Fruit fly (Drosophila melanogaster) whole organism, embryonic: Measurements from ENCODE around the gene CG17612.

Experiments
- Antp ChIP-seq: fragments of 200-800 bp; sonication (Bioruptor generic); optimal IDR thresholded peaks from 3 replicates; lab custom pipeline; 2016; ENCODE audit warnings: missing biosample characterization, missing genetic modification characterization
- Asciz ChIP-seq: fragments of 200-800 bp; sonication (Bioruptor generic); optimal IDR thresholded peaks from 2 replicates; lab custom pipeline; 2017; ENCODE audit warnings: missing biosample characterization, mild to moderate bottlenecking, missing genetic modification characterization, missing genetic modification reagents
- Atf3 ChIP-seq: fragments of 200-800 bp; sonication (Bioruptor generic); optimal IDR thresholded peaks from 3 replicates; lab custom pipeline; 2016; ENCODE audit warnings: missing biosample characterization, missing genetic modification characterization
- B-H2 ChIP-seq: fragments of 200-800 bp; sonication (Bioruptor generic); optimal IDR thresholded peaks from 2 replicates; lab custom pipeline; 2018; ENCODE audit warnings: missing biosample characterization, mild to moderate bottlenecking, missing genetic modification characterization
- Blimp-1 ChIP-seq: fragments of 200-800 bp; sonication (Bioruptor generic); optimal IDR thresholded peaks from 3 replicates; lab custom pipeline; 2018; ENCODE audit warnings: missing biosample characterization, missing genetic modification characterization, mild to moderate bottlenecking, moderate library complexity, missing genetic modification reagents
- CG10147 ChIP-seq: fragments of 200-800 bp; sonication (Bioruptor generic); optimal IDR thresholded peaks from 2 replicates; lab custom pipeline; 2019; ENCODE audit warnings: missing biosample characterization, mild to moderate bottlenecking, missing genetic modification characterization, moderate library complexity
- CG10462 ChIP-seq: fragments of 200-800 bp; sonication (Bioruptor generic); optimal IDR thresholded peaks from 2 replicates; lab custom pipeline; 2016; ENCODE audit warnings: missing biosample characterization, missing genetic modification characterization
- CG18011 ChIP-seq: fragments of 200-800 bp; sonication (Bioruptor generic); optimal IDR thresholded peaks from 2 replicates; lab custom pipeline; 2017; ENCODE audit warnings: missing biosample characterization, missing genetic modification characterization, mild to moderate bottlenecking, moderate library complexity, missing genotype
- CG2712 ChIP-seq: fragments of 200-800 bp; optimal IDR thresholded peaks from 3 replicates; lab custom pipeline; 2019; ENCODE audit warnings: missing biosample characterization, mild to moderate bottlenecking, missing genetic modification characterization, moderate library complexity
- CG31441 ChIP-seq: fragments of 200-800 bp; sonication (Bioruptor generic); IDR thresholded peaks from 2 replicates; pipeline ENCODE4 v1.3.6; 2022; ENCODE audit warnings: missing biosample characterization, missing genetic modification characterization
- CG32767 ChIP-seq: fragments of 200-800 bp; sonication (Bioruptor generic); IDR thresholded peaks from 2 replicates; pipeline ENCODE4 v1.3.6; 2022; ENCODE audit warnings: missing biosample characterization, missing genetic modification characterization
- CG3847 ChIP-seq: fragments of 200-800 bp; sonication (Bioruptor generic); IDR thresholded peaks from 2 replicates; pipeline ENCODE4 v1.3.6; 2022; ENCODE audit warnings: missing biosample characterization, missing genetic modification characterization
- CG4282 ChIP-seq: fragments of 200-800 bp; sonication (Bioruptor generic); optimal IDR thresholded peaks from 2 replicates; lab custom pipeline; 2016; ENCODE audit warnings: missing biosample characterization, missing genetic modification characterization
- CG4404 ChIP-seq: fragments of 200-800 bp; sonication (Bioruptor generic); IDR thresholded peaks from 2 replicates; pipeline ENCODE4 v1.3.6; 2022; ENCODE audit warnings: missing biosample characterization, missing genetic modification characterization
- CG6175 ChIP-seq: fragments of 200-800 bp; sonication (Bioruptor generic); IDR thresholded peaks from 3 replicates; pipeline ENCODE4 v1.3.6; 2022; ENCODE audit warnings: missing biosample characterization, missing genetic modification characterization
- CG7556 ChIP-seq: fragments of 200-800 bp; sonication (Bioruptor generic); optimal IDR thresholded peaks from 2 replicates; lab custom pipeline; 2017; ENCODE audit warnings: missing biosample characterization, mild to moderate bottlenecking, missing genetic modification characterization
- CG7839 ChIP-seq: fragments of 200-800 bp; sonication (Bioruptor generic); optimal IDR thresholded peaks from 3 replicates; lab custom pipeline; 2018; ENCODE audit warnings: missing biosample characterization, mild to moderate bottlenecking, missing genetic modification characterization, moderate library complexity
- CG7987 ChIP-seq: fragments of 200-800 bp; sonication (Bioruptor generic); optimal IDR thresholded peaks from 2 replicates; lab custom pipeline; 2018; ENCODE audit warnings: missing biosample characterization, mild to moderate bottlenecking, missing genetic modification characterization, moderate library complexity
- CG9797 ChIP-seq: fragments of 200-800 bp; sonication (Bioruptor generic); optimal IDR thresholded peaks from 3 replicates; lab custom pipeline; 2018; ENCODE audit warnings: missing biosample characterization, mild to moderate bottlenecking, missing genetic modification characterization
- CrebB ChIP-seq: fragments of 200-800 bp; sonication (Bioruptor generic); optimal IDR thresholded peaks from 3 replicates; lab custom pipeline; 2018; ENCODE audit warnings: missing biosample characterization, mild to moderate bottlenecking, missing genetic modification characterization
- Dad ChIP-seq: fragments of 200-800 bp; sonication (Bioruptor generic); optimal IDR thresholded peaks from 3 replicates; lab custom pipeline; 2016; ENCODE audit warnings: missing biosample characterization, missing genetic modification characterization
- Doc2 ChIP-seq: fragments of 200-800 bp; sonication (Bioruptor generic); IDR thresholded peaks from 2 replicates; pipeline ENCODE4 v1.3.6; 2022; ENCODE audit warnings: missing biosample characterization, missing genetic modification characterization
- E2f1 ChIP-seq: fragments of 200-800 bp; sonication (Bioruptor generic); IDR thresholded peaks from 2 replicates; pipeline ENCODE4 v1.3.6; 2022; ENCODE audit warnings: missing biosample characterization, missing genetic modification characterization
- Eip74EF ChIP-seq, 2 experiments: fragments of 200-800 bp in 1 of 2; fragments of >200 bp in 1 of 2; sonication (Bioruptor generic) in 1 of 2; optimal IDR thresholded peaks; 2 replicates each; lab custom pipeline; 2017 to 2019; ENCODE audit warnings: missing biosample characterization in 2 of 2, missing genetic modification characterization in 2 of 2, mild to moderate bottlenecking in 1 of 2, moderate library complexity in 1 of 2
- H15 ChIP-seq: fragments of 200-800 bp; sonication (Bioruptor generic); IDR thresholded peaks from 3 replicates; pipeline ENCODE4 v1.3.6; 2022; ENCODE audit warnings: missing biosample characterization, missing genetic modification characterization
- Lpt ChIP-seq: fragments of >200 bp; optimal IDR thresholded peaks from 2 replicates; lab custom pipeline; 2018; ENCODE audit warnings: missing biosample characterization, missing genetic modification characterization
- Meics ChIP-seq: fragments of 200-800 bp; sonication (Bioruptor generic); optimal IDR thresholded peaks from 2 replicates; lab custom pipeline; 2017; ENCODE audit warnings: missing biosample characterization, mild to moderate bottlenecking, missing genetic modification characterization
- Myb ChIP-seq: fragments of 200-800 bp; sonication (Bioruptor generic); optimal IDR thresholded peaks from 2 replicates; lab custom pipeline; 2016; ENCODE audit warnings: missing biosample characterization, missing genetic modification characterization
- Optix ChIP-seq: fragments of 200-800 bp; sonication (Bioruptor generic); IDR thresholded peaks from 3 replicates; pipeline ENCODE4 v1.3.6; 2022; ENCODE audit warnings: missing biosample characterization, missing genetic modification characterization
- Scr ChIP-seq: fragments of 200-800 bp; sonication (Bioruptor generic); IDR thresholded peaks from 2 replicates; pipeline ENCODE4 v1.3.6; 2022; ENCODE audit warnings: missing biosample characterization, missing genetic modification characterization; ENCODE audit not compliant: partially characterized antibody
- Sin3A ChIP-seq: fragments of >200 bp; optimal IDR thresholded peaks from 2 replicates; lab custom pipeline; 2018
- Sry-δ ChIP-seq: fragments of 200-800 bp; sonication (Bioruptor generic); optimal IDR thresholded peaks from 2 replicates; lab custom pipeline; 2016; ENCODE audit warnings: missing biosample characterization, missing genetic modification characterization
- ato ChIP-seq: fragments of 200-800 bp; sonication (Bioruptor generic); IDR thresholded peaks from 2 replicates; pipeline ENCODE4 v1.3.6; 2022; ENCODE audit warnings: missing biosample characterization, missing genetic modification characterization; ENCODE audit not compliant: partially characterized antibody
- bab2 ChIP-seq: fragments of 200-800 bp; sonication (Bioruptor generic); optimal IDR thresholded peaks from 2 replicates; lab custom pipeline; 2016; ENCODE audit warnings: missing biosample characterization, missing genetic modification characterization
- bowl ChIP-seq: fragments of 200-800 bp; sonication (Bioruptor generic); IDR thresholded peaks from 2 replicates; pipeline ENCODE4 v1.3.6; 2022; ENCODE audit warnings: missing biosample characterization, missing genetic modification characterization
- cad ChIP-seq: fragments of >200 bp; optimal IDR thresholded peaks from 2 replicates; lab custom pipeline; 2017; ENCODE audit warnings: missing biosample characterization, missing genetic modification characterization
- cg ChIP-seq: fragments of 200-800 bp; sonication (Bioruptor generic); optimal IDR thresholded peaks from 3 replicates; lab custom pipeline; 2019; ENCODE audit warnings: missing biosample characterization, mild to moderate bottlenecking, missing genetic modification characterization, moderate library complexity
- chif ChIP-seq, 2 experiments: fragments of 200-800 bp; sonication (Bioruptor generic); optimal IDR thresholded peaks; 3 replicates each; lab custom pipeline; 2016; ENCODE audit warnings: missing biosample characterization in 2 of 2, missing genetic modification characterization in 2 of 2
- crc ChIP-seq: fragments of 200-800 bp; sonication (Bioruptor generic); optimal IDR thresholded peaks from 2 replicates; lab custom pipeline; 2016; ENCODE audit warnings: missing biosample characterization, missing genetic modification characterization
- dmrt11E ChIP-seq: fragments of 200-800 bp; sonication (Bioruptor generic); optimal IDR thresholded peaks from 3 replicates; lab custom pipeline; 2018; ENCODE audit warnings: missing biosample characterization, mild to moderate bottlenecking, missing genetic modification characterization, moderate library complexity
- dpn ChIP-seq, 2 experiments: fragments of 200-800 bp; sonication (Bioruptor generic); optimal IDR thresholded peaks; 3 replicates each; lab custom pipeline; 2016; ENCODE audit warnings: missing biosample characterization in 2 of 2, missing genetic modification characterization in 2 of 2
- gce ChIP-seq: fragments of 200-800 bp; sonication (Bioruptor generic); IDR thresholded peaks from 3 replicates; pipeline ENCODE4 v1.3.6; 2022; ENCODE audit warnings: missing biosample characterization, missing genetic modification characterization
- ham ChIP-seq: fragments of 200-800 bp; sonication (Bioruptor generic); IDR thresholded peaks from 2 replicates; pipeline ENCODE4 v1.3.6; 2022; ENCODE audit warnings: missing biosample characterization, missing genetic modification characterization
- hbn ChIP-seq: fragments of 200-800 bp; sonication (Bioruptor generic); IDR thresholded peaks from 2 replicates; pipeline ENCODE4 v1.3.6; 2022; ENCODE audit warnings: missing biosample characterization, missing genetic modification characterization; ENCODE audit not compliant: partially characterized antibody
- nmo ChIP-seq: fragments of 200-800 bp; sonication (Bioruptor generic); optimal IDR thresholded peaks from 2 replicates; lab custom pipeline; 2018; ENCODE audit warnings: missing biosample characterization, mild to moderate bottlenecking, missing genetic modification characterization, moderate library complexity
- otp ChIP-seq: fragments of 200-800 bp; sonication (Bioruptor generic); IDR thresholded peaks from 3 replicates; pipeline ENCODE4, ENCODE4 v1.3.6; 2022; ENCODE audit warnings: missing biosample characterization, missing genetic modification characterization
- p53 ChIP-seq: fragments of 200-800 bp; sonication (Bioruptor generic); optimal IDR thresholded peaks from 2 replicates; lab custom pipeline; 2016; ENCODE audit warnings: missing biosample characterization, missing genetic modification characterization
- pho ChIP-seq: fragments of 200-800 bp; sonication (Bioruptor generic); optimal IDR thresholded peaks from 2 replicates; lab custom pipeline; 2016; ENCODE audit warnings: missing biosample characterization, missing genetic modification characterization
- tx ChIP-seq: fragments of 200-800 bp; sonication (Bioruptor generic); optimal IDR thresholded peaks from 2 replicates; lab custom pipeline; 2016; ENCODE audit warnings: missing biosample characterization, missing genetic modification characterization
- wdn ChIP-seq: fragments of 200-800 bp; sonication (Bioruptor generic); IDR thresholded peaks from 2 replicates; pipeline ENCODE4 v1.3.6; 2022; ENCODE audit warnings: missing biosample characterization, missing genetic modification characterization
- zf30C ChIP-seq: fragments of 200-800 bp; sonication (Bioruptor generic); optimal IDR thresholded peaks from 3 replicates; lab custom pipeline; 2018; ENCODE audit warnings: missing biosample characterization, mild to moderate bottlenecking, missing genetic modification characterization

Gene CG17612

DNA sequence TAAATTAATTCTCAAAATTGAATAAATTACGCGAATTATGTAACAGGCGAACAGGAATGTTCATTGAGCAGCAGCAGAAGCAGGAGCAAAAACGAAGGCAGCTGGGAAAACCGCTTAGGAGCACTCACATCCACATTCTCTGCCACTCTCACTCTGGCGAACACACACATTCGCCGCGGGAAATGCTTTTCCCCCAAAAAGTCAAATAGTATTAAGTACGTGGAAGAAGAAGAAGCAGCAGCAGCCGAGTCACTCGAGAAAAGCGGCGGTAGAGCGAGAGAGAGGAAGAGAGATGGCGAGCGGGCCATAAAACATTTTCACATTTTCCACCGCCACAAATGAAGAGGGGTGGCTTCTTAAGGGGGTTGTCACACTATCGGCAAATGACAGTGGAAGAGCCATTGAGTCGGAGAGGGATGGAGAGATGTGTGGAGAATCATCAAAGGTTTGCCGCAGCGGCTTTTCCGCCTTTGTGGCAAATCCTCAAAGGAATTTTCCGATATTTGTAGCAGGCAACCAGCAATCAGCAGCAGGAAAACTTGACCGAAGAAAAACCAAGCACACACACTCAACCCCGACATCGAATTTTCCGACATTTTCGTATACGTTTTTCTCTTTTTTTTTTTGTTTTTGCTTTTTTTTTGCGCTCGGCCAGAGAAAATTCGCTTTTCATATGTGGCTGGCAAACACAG, 35.8 kb downstream of the CG17612 start (continued):
- TF ChIP-seq ato (no peak), hbn (peak; percentile 28; the same call in 1 of the 2 replicates), otp (GFP tag; lab: Robert Waterston, UW) (no peak), CG7839 (tag; lab: Kevin White, UChicago) (no peak), Myb (GFP tag; lab: Kevin White, UChicago) (no peak), CG31441 (GFP tag; lab: Robert Waterston, UW) (no peak), ham (GFP tag; lab: Robert Waterston, UW) (no peak), B-H2 (peak; percentile 40), Eip74EF (GFP tag; optimal IDR thresholded peaks at IDR 0.05; lab: Kevin White, UChicago) (no peak), Atf3 (GFP tag; lab: Kevin White, UChicago) (no peak), CG4404 (GFP tag; lab: Robert Waterston, UW) (no peak), dmrt11E (tag; lab: Kevin White, UChicago) (no peak), CG6175 (no peak; the same call in 2 of the 3 replicates), pho (no peak), CG7987 (peak; percentile 21), CG10147 (no peak), Dad (GFP tag; lab: Kevin White, UChicago) (no peak), p53 (GFP tag; lab: Kevin White, UChicago) (no peak), CG18011 (GFP tag; lab: Kevin White, UChicago) (no peak), bowl (no peak), CG10462 (no peak), Asciz (GFP tag; lab: Kevin White, UChicago) (no peak), Sry-δ (GFP tag; lab: Kevin White, UChicago) (no peak), CG2712 (tag; lab: Kevin White, UChicago) (no peak), crc (GFP tag; lab: Kevin White, UChicago) (no peak), nmo (no peak), Lpt (GFP tag; lab: Kevin White, UChicago) (no peak), bab2 (no peak), CG9797 (GFP tag; lab: Kevin White, UChicago) (no peak), cad (GFP tag; lab: Kevin White, UChicago) (peak; percentile 86), gce (GFP tag; lab: Robert Waterston, UW) (no peak), CG7556 (GFP tag; lab: Kevin White, UChicago) (no peak), zf30C (GFP tag; lab: Kevin White, UChicago) (peak; percentile 26), CG4282 (GFP tag; lab: Kevin White, UChicago) (no peak), CG3847 (no peak), Scr (GFP tag; lab: Robert Waterston, UW) (0 out of 2 replicates have a peak, but pooled peaks have one; percentile 9), CrebB (tag; lab: Kevin White, UChicago) (no peak), CG32767 (GFP tag; lab: Robert Waterston, UW) (no peak), Meics (no peak), Blimp-1 (GFP tag; lab: Kevin White, UChicago) (no peak), Sin3A (lab: Kevin White, UChicago) (no peak), chif (GFP tag; optimal IDR thresholded peaks at IDR 0.05; lab: Kevin White, UChicago) (no peak), dpn (GFP tag; optimal IDR thresholded peaks at IDR 0.05; lab: Kevin White, UChicago) (no peak), E2f1 (GFP tag; lab: Robert Waterston, UW) (no peak), Doc2 (GFP tag; lab: Robert Waterston, UW) (no peak), cg (GFP tag; lab: Kevin White, UChicago) (peak; percentile 59), wdn (GFP tag; lab: Robert Waterston, UW) (no peak), Optix (GFP tag; lab: Robert Waterston, UW) (no peak), Antp (no peak), H15 (GFP tag; lab: Robert Waterston, UW) (no peak), tx (no peak)
